Worm (Caenorhabditis elegans) whole organism, late embryonic: ENCODE results near the gene clk-2.
"Not testable (repeated sequence)": the region's sequence is repeated elsewhere in the genome, so short reads cannot be mapped to it uniquely, and the experiment has no call there.

Experiments
- K02D7.2 ChIP-seq: sonication (generic microtip); optimal IDR thresholded peaks from 2 replicates; lab custom pipeline; 2017; ENCODE audit warnings: mild to moderate bottlenecking, missing genetic modification characterization, missing compliant biosample characterization
- T23F11.4 ChIP-seq: fragments of 200-800 bp; sonication (Bioruptor generic); optimal IDR thresholded peaks from 2 replicates; lab custom pipeline; 2018; ENCODE audit warnings: mild to moderate bottlenecking, missing genetic modification characterization, missing compliant biosample characterization
- ceh-18 ChIP-seq: sonication (generic microtip); optimal IDR thresholded peaks from 2 replicates; lab custom pipeline; 2016; ENCODE audit warnings: missing genetic modification characterization, missing compliant biosample characterization
- ceh-22 ChIP-seq: sonication (generic microtip); optimal IDR thresholded peaks from 2 replicates; lab custom pipeline; 2017; ENCODE audit warnings: missing biosample characterization, missing genetic modification characterization
- ceh-24 ChIP-seq: sonication (generic microtip); optimal IDR thresholded peaks from 2 replicates; lab custom pipeline; 2016; ENCODE audit warnings: mild to moderate bottlenecking, missing genetic modification characterization, missing compliant biosample characterization
- ceh-6 ChIP-seq: fragments of 200-800 bp; sonication (Bioruptor generic); optimal IDR thresholded peaks from 2 replicates; lab custom pipeline; 2018; ENCODE audit warnings: mild to moderate bottlenecking, missing genetic modification characterization, missing compliant biosample characterization
- ceh-9 ChIP-seq: sonication (generic microtip); optimal IDR thresholded peaks from 2 replicates; lab custom pipeline; 2016; ENCODE audit warnings: mild to moderate bottlenecking, missing genetic modification characterization, inconsistent platforms, missing compliant biosample characterization
- dmd-4 ChIP-seq: sonication (generic microtip); optimal IDR thresholded peaks from 2 replicates; lab custom pipeline; 2016; ENCODE audit warnings: borderline replicate concordance, missing genetic modification characterization, missing compliant biosample characterization
- eyg-1 ChIP-seq: sonication (generic microtip); optimal IDR thresholded peaks from 2 replicates; lab custom pipeline; 2016; ENCODE audit warnings: missing genotype, missing genetic modification characterization, missing compliant biosample characterization
- hlh-30 ChIP-seq: sonication (generic microtip); optimal IDR thresholded peaks from 2 replicates; lab custom pipeline; 2017; ENCODE audit warnings: antibody characterized with exemption, missing genetic modification characterization, missing compliant biosample characterization; ENCODE audit not compliant: insufficient read depth
- nfya-1 ChIP-seq: sonication (generic microtip); optimal IDR thresholded peaks from 2 replicates; lab custom pipeline; 2017; ENCODE audit warnings: missing genetic modification characterization, mild to moderate bottlenecking, missing compliant biosample characterization, antibody characterized with exemption, moderate library complexity
- pha-4 ChIP-seq: fragments of 150-350 bp; optimal IDR thresholded peaks from 2 replicates; lab custom pipeline; 2018; ENCODE audit warnings: missing biosample characterization, missing genetic modification reagents, missing genetic modification characterization
- rnt-1 ChIP-seq: sonication (generic microtip); optimal IDR thresholded peaks from 2 replicates; lab custom pipeline; 2016; ENCODE audit warnings: missing genetic modification characterization, missing compliant biosample characterization
- sdc-2 ChIP-seq: sonication (generic microtip); optimal IDR thresholded peaks from 2 replicates; lab custom pipeline; 2016; ENCODE audit warnings: missing genotype, missing genetic modification characterization, missing compliant biosample characterization
- sox-4 ChIP-seq: sonication (generic microtip); optimal IDR thresholded peaks from 2 replicates; lab custom pipeline; 2017; ENCODE audit warnings: mild to moderate bottlenecking, missing genetic modification characterization, inconsistent platforms, missing compliant biosample characterization
- tbx-2 ChIP-seq: sonication (generic microtip); optimal IDR thresholded peaks from 2 replicates; lab custom pipeline; 2016; ENCODE audit warnings: missing genetic modification characterization, missing compliant biosample characterization

Gene clk-2

ce11 chrIII:7468980-7469379 is 49.3 kb downstream of the clk-2 start, which contains the start of gene H14A12.5:
Gene H14A12.5 (minus strand): TSS chrIII:7469080.
- not testable (repeated sequence) for TF ChIP-seq eyg-1 (tag; lab: Kevin White, UChicago); sdc-2 (tag; lab: Kevin White, UChicago); ceh-22

DNA sequence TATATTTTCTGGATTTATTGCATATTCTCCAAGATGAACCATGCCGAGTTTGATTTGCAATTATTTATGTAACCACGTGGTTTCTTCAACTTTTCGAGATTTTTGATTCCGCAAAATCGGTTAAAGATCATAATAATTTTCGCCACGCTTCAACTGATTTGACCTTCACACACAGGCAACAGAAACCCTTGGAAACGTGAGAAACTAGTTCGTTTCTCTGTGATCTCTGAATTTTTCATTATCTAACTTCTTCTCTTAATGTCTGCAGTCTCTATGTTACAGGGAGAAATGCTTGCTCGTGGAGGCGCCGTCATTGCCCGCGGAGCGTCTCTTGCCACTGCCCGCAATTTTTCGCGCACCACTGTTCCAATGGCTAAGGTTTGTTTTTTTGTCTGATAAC is 53.0 kb downstream of the clk-2 start, which contains the start of gene fum-1:
fum-1 (plus strand) TSS at position 259 of the 400 bp plus-strand sequence.
- TF ChIP-seq rnt-1 (tag; lab: Kevin White, UChicago) (peak; percentile 14), K02D7.2 (no peak), ceh-18 (tag; lab: Kevin White, UChicago) (peak; percentile 12), sdc-2 (tag; lab: Kevin White, UChicago) (no peak), ceh-6 (GFP tag; lab: Kevin White, UChicago) (no peak), hlh-30 (peak; percentile 9), tbx-2 (tag; lab: Kevin White, UChicago) (no peak), dmd-4 (tag; lab: Kevin White, UChicago) (no peak), ceh-9 (no peak), pha-4 (no peak), sox-4 (tag; lab: Kevin White, UChicago) (no peak), nfya-1 (tag; lab: Kevin White, UChicago) (peak; percentile 31), ceh-24 (tag; lab: Kevin White, UChicago) (no peak), T23F11.4 (GFP tag; lab: Kevin White, UChicago) (no peak)
- TF ChIP-seq, all 69 proteins: peak for 4
